Worm (Caenorhabditis elegans): ENCODE data around the gene ceh-100.

DNA sequence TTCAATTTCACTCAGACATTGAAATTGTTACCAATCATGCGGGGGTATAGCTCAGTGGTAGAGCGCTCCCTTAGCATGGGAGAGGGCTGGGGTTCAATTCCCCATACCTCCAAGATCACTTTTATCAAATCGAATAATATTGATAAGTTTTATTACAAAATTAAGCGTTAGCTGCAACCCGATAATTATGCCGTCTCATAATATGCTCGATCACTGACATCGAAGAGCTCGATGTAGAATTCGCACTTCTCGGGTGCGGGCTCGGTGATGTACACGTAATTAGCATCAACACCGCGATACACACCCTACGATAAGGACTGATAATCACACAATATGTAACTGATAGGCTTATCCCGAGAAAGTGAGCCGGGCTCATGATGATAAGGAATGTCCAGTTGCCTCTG is 60.9 kb downstream of the ceh-100 start:
- TF ChIP-seq ama-1 (optimal IDR thresholded peaks at IDR 0.05) (no peak), tra-4 (tag; optimal IDR thresholded peaks at IDR 0.05) (no peak)

Measured in whole organism, early embryonic.